Fruit fly (Drosophila melanogaster): Measurements from ENCODE around the gene CG7720.

DNA sequence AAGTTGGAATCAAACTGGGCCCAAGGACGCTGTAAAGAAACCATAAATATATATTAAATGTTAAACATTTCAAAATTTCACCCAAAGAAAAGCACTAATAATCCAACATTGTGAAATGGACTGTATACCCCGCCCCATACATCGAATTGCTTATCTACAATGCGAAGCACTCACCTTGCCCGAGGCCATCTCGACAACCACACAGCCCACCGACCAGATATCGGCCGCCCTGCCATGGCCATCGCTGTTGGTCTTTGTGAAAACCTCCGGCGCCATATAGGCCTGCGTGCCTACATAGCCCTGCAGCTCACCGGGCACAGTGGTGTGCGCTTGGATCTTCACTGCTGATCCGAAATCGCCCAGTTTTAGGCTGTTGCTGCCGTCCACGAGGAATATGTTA, 61.4 kb downstream of the CG7720 start:
- TF ChIP-seq CTCF (optimal IDR thresholded peaks at IDR 0.05), result no peak
- no peak for TF ChIP-seq CG8478 (optimal IDR thresholded peaks at IDR 0.05)
